Fruit fly (Drosophila melanogaster) whole organism, pupa: ENCODE measurements around the gene CG5023.

ENCODE experiments used
- CG12605 ChIP-seq: fragments of 200-800 bp; sonication (Bioruptor generic); IDR thresholded peaks from 2 replicates; pipeline ENCODE4 v1.3.6; 2022; ENCODE audit warnings: missing biosample characterization, missing genetic modification characterization
- CG13204 ChIP-seq: fragments of 200-800 bp; sonication (Bioruptor generic); optimal IDR thresholded peaks from 2 replicates; lab custom pipeline; 2018; ENCODE audit warnings: missing biosample characterization, mild to moderate bottlenecking, missing genetic modification characterization, moderate library complexity
- CG32121 ChIP-seq: fragments of 200-800 bp; sonication (Bioruptor generic); IDR thresholded peaks from 2 replicates; pipeline ENCODE4 v1.3.6; 2022; ENCODE audit warnings: missing biosample characterization, missing genetic modification characterization
- CG4496 ChIP-seq: fragments of 200-800 bp; sonication (Bioruptor generic); IDR thresholded peaks from 3 replicates; pipeline ENCODE4 v1.3.6; 2022; ENCODE audit warnings: missing biosample characterization, missing genetic modification characterization
- D1 ChIP-seq: fragments of 200-800 bp; sonication (Bioruptor generic); optimal IDR thresholded peaks from 2 replicates; lab custom pipeline; 2018; ENCODE audit warnings: missing biosample characterization, mild to moderate bottlenecking, missing genetic modification characterization, moderate library complexity
- Ets98B ChIP-seq: fragments of 200-800 bp; sonication (Bioruptor generic); IDR thresholded peaks from 2 replicates; pipeline ENCODE4 v1.3.6; 2022; ENCODE audit warnings: missing biosample characterization, missing genetic modification characterization
- Snoo ChIP-seq: fragments of 200-800 bp; sonication (Bioruptor generic); optimal IDR thresholded peaks from 3 replicates; lab custom pipeline; 2017; ENCODE audit warnings: missing biosample characterization, mild to moderate bottlenecking, missing genetic modification characterization, inconsistent platforms

DNA sequence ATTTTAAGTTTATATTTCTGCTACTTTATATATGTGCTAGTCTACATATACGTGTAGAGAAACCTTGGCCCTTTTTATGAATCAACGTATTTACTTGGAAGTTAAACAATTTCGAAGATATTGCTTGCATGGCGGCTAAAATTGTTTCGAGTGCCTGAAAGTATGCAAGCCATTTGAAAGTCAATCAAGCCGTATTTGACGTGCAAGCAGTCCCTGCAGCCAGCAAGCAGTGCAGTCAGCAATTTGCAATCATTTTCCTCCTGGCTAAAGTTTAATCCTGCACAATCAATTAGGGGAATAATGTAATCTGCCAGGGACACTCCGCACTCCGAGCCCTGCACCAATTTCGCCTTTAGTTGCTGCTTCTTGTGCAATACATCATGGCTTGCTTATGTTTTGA lies 14.6 kb upstream of the CG5023 start:
- TF ChIP-seq CG32121 (GFP tag; lab: Robert Waterston, UW) (no peak), Snoo (tag; lab: Kevin White, UChicago) (no peak), CG13204 (no peak), CG12605 (GFP tag; lab: Robert Waterston, UW) (no peak), CG4496 (no peak), Ets98B (GFP tag; lab: Robert Waterston, UW) (no peak), D1 (peak; percentile 6)
